Worm (Caenorhabditis elegans) whole organism, L4 larva: Measurements from ENCODE around the gene gck-3.
A peak's percentile ranks its signal among the peaks of the same experiment; 100 is the strongest.

Source experiments
- D1046.2 ChIP-seq: fragments of 200-800 bp; sonication (Bioruptor generic); IDR thresholded peaks from 2 replicates; pipeline ENCODE4 v1.3.6; 2022; ENCODE audit warnings: missing genetic modification characterization, missing compliant biosample characterization
- F44E2.7 ChIP-seq: fragments of 200-800 bp; sonication (Bioruptor generic); IDR thresholded peaks from 2 replicates; pipeline ENCODE4 v2.1.2; 2022; ENCODE audit warnings: missing genetic modification characterization, missing compliant biosample characterization
- F49E8.2 ChIP-seq: sonication (generic microtip); optimal IDR thresholded peaks from 2 replicates; lab custom pipeline; 2016; ENCODE audit warnings: missing compliant biosample characterization, mild to moderate bottlenecking, missing genetic modification characterization, borderline replicate concordance
- R02D3.7 ChIP-seq: fragments of 150-350 bp; sonication (generic microtip); optimal IDR thresholded peaks from 3 replicates; lab custom pipeline; 2014; ENCODE audit warnings: missing biosample characterization, missing genetic modification characterization
- T20F7.1 ChIP-seq: fragments of 200-800 bp; sonication (Bioruptor generic); optimal IDR thresholded peaks from 2 replicates; lab custom pipeline; 2018; ENCODE audit warnings: mild to moderate bottlenecking, missing genetic modification characterization, missing compliant biosample characterization
- T26A8.4 ChIP-seq: fragments of 200-800 bp; sonication (Bioruptor generic); IDR thresholded peaks from 2 replicates; pipeline ENCODE4 v1.3.6; 2022; ENCODE audit warnings: missing genetic modification characterization, missing compliant biosample characterization
- Y75B8A.6 ChIP-seq: fragments of 200-800 bp; sonication (Bioruptor generic); IDR thresholded peaks from 2 replicates; pipeline ENCODE4 v1.3.6; 2022; ENCODE audit warnings: missing genetic modification reagents, missing genetic modification characterization, missing compliant biosample characterization
- ZK337.2 ChIP-seq: fragments of 200-800 bp; sonication (Bioruptor generic); IDR thresholded peaks from 2 replicates; pipeline ENCODE4 v1.3.6; 2022; ENCODE audit warnings: missing genetic modification reagents, missing genetic modification characterization, missing compliant biosample characterization
- aha-1 ChIP-seq: fragments of 150-350 bp; peaks from one replicate; lab custom pipeline; 2014; ENCODE audit warnings: missing biosample characterization, missing genetic modification characterization
- ceh-28 ChIP-seq: fragments of 150-350 bp; optimal IDR thresholded peaks from 2 replicates; lab custom pipeline; 2014; ENCODE audit warnings: missing biosample characterization, missing genetic modification reagents, missing genetic modification characterization
- cey-2 ChIP-seq: sonication (generic microtip); optimal IDR thresholded peaks from 3 replicates; lab custom pipeline; 2017; ENCODE audit warnings: missing genetic modification characterization, mild to moderate bottlenecking, missing compliant biosample characterization, antibody characterized with exemption, borderline replicate concordance; ENCODE audit not compliant: insufficient read depth
- daf-12 ChIP-seq: fragments of 150-350 bp; optimal IDR thresholded peaks from 2 replicates; lab custom pipeline; 2014; ENCODE audit warnings: missing biosample characterization, missing genetic modification reagents, missing genetic modification characterization
- daf-8 ChIP-seq: fragments of 200-800 bp; sonication (Bioruptor generic); IDR thresholded peaks from 2 replicates; pipeline ENCODE4 v1.3.6; 2022; ENCODE audit warnings: missing genetic modification characterization, missing compliant biosample characterization
- dmd-8 ChIP-seq: fragments of 200-800 bp; sonication (Bioruptor generic); IDR thresholded peaks from 2 replicates; pipeline ENCODE4 v1.3.6; 2022; ENCODE audit warnings: missing genetic modification characterization, missing compliant biosample characterization
- dmd-9 ChIP-seq: fragments of 200-800 bp; sonication (Bioruptor generic); IDR thresholded peaks from 2 replicates; pipeline ENCODE4 v1.3.6; 2022; ENCODE audit warnings: missing genetic modification reagents, missing genetic modification characterization, missing compliant biosample characterization
- dpl-1 ChIP-seq: fragments of 150-350 bp; optimal IDR thresholded peaks from 2 replicates; lab custom pipeline; 2014; ENCODE audit warnings: missing biosample characterization, missing genetic modification reagents, missing genetic modification characterization
- egl-27 ChIP-seq: sonication (generic microtip); optimal IDR thresholded peaks from 3 replicates; lab custom pipeline; 2017; ENCODE audit warnings: missing biosample characterization, missing genetic modification reagents, missing genetic modification characterization
- egl-43 ChIP-seq: fragments of 200-800 bp; sonication (Bioruptor generic); IDR thresholded peaks from 2 replicates; pipeline ENCODE4 v1.3.6; 2022; ENCODE audit warnings: missing genetic modification reagents, missing genetic modification characterization, missing compliant biosample characterization
- hlh-11 ChIP-seq: fragments of 200-800 bp; sonication (Bioruptor generic); optimal IDR thresholded peaks from 2 replicates; lab custom pipeline; 2018; ENCODE audit warnings: mild to moderate bottlenecking, missing genetic modification characterization, missing compliant biosample characterization
- hmg-1.1 ChIP-seq: fragments of 200-800 bp; sonication (Bioruptor generic); IDR thresholded peaks from 2 replicates; pipeline ENCODE4 v1.3.6; 2022; ENCODE audit warnings: missing genetic modification reagents, missing genetic modification characterization, missing compliant biosample characterization
- madf-5 ChIP-seq, 2 experiments: fragments of 200-800 bp; sonication (Bioruptor generic); IDR thresholded peaks; 2 replicates each; pipeline ENCODE4 v1.3.6; 2022; ENCODE audit warnings: missing compliant biosample characterization in 2 of 2, missing genetic modification characterization in 2 of 2
- mxl-2 ChIP-seq: fragments of 200-800 bp; sonication (Bioruptor generic); conservative IDR thresholded peaks from 2 replicates; pipeline ENCODE4 v1.3.6; 2022; ENCODE audit warnings: missing genetic modification reagents, missing genetic modification characterization, missing compliant biosample characterization
- nhr-11 ChIP-seq: fragments of 150-350 bp; optimal IDR thresholded peaks from 2 replicates; lab custom pipeline; 2014; ENCODE audit warnings: missing biosample characterization, missing genetic modification characterization
- nhr-237 ChIP-seq: sonication (generic microtip); optimal IDR thresholded peaks from 2 replicates; lab custom pipeline; 2017; ENCODE audit warnings: missing biosample characterization, missing genetic modification characterization
- nhr-41 ChIP-seq: fragments of 200-800 bp; sonication (Bioruptor generic); IDR thresholded peaks from 2 replicates; pipeline ENCODE4 v1.3.6; 2022; ENCODE audit warnings: missing genetic modification reagents, missing genetic modification characterization, missing compliant biosample characterization
- pha-4 ChIP-seq, 2 experiments: fragments of 150-350 bp in 1 of 2; fragments of 200-800 bp in 1 of 2; sonication (Bioruptor generic) in 1 of 2; IDR thresholded peaks in 1 of 2; optimal IDR thresholded peaks in 1 of 2; 2 replicates each; pipeline versions ENCODE4 v1.3.6 to Lab custom; 2014 to 2022; ENCODE audit warnings: missing genetic modification characterization in 2 of 2, missing genetic modification reagents in 2 of 2, missing biosample characterization in 1 of 2, missing compliant biosample characterization in 1 of 2
- php-3 ChIP-seq: fragments of 200-800 bp; sonication (Bioruptor generic); IDR thresholded peaks from 2 replicates; pipeline ENCODE4 v1.3.6; 2022; ENCODE audit warnings: missing genetic modification reagents, missing genetic modification characterization, missing compliant biosample characterization
- pqm-1 ChIP-seq: sonication (generic microtip); optimal IDR thresholded peaks from 2 replicates; lab custom pipeline; 2017; ENCODE audit warnings: missing biosample characterization, missing genetic modification characterization
- saeg-2 ChIP-seq: fragments of 200-800 bp; sonication (Bioruptor generic); IDR thresholded peaks from 2 replicates; pipeline ENCODE4 v1.3.6; 2022; ENCODE audit warnings: missing genetic modification reagents, missing genetic modification characterization, missing compliant biosample characterization
- set-16 ChIP-seq: fragments of 200-800 bp; sonication (Bioruptor generic); IDR thresholded peaks from 2 replicates; pipeline ENCODE4 v1.3.6; 2022; ENCODE audit warnings: missing genetic modification reagents, missing genetic modification characterization, missing compliant biosample characterization
- skn-1 ChIP-seq: fragments of 150-350 bp; optimal IDR thresholded peaks from 2 replicates; lab custom pipeline; 2014; ENCODE audit warnings: missing biosample characterization, missing genetic modification characterization
- tra-1 ChIP-seq: fragments of 200-800 bp; sonication (Bioruptor generic); IDR thresholded peaks from 2 replicates; pipeline ENCODE4 v1.3.6; 2022; ENCODE audit warnings: missing genetic modification reagents, missing genetic modification characterization, missing compliant biosample characterization
- unc-39 ChIP-seq: sonication (generic microtip); optimal IDR thresholded peaks from 2 replicates; lab custom pipeline; 2017; ENCODE audit warnings: missing biosample characterization, missing genetic modification characterization
- unc-62 ChIP-seq, 3 experiments: fragments of 150-350 bp in 1 of 3; sonication (generic microtip); optimal IDR thresholded peaks in 2 of 3; peaks in 1 of 3; 1 replicate in 1 of 3; 2 replicates in 2 of 3; lab custom pipeline; 2014 to 2017; ENCODE audit warnings: missing biosample characterization in 3 of 3, missing genetic modification characterization in 3 of 3, missing genetic modification reagents in 3 of 3, missing genotype in 1 of 3
- ztf-7 ChIP-seq: fragments of 150-350 bp; optimal IDR thresholded peaks from 2 replicates; lab custom pipeline; 2014; ENCODE audit warnings: missing biosample characterization, missing genetic modification characterization

gck-3 gene

ce11 chrV:17962500-17962899 is 4.1 kb downstream of the gck-3 start:
- TF ChIP-seq set-16 (GFP tag; lab: Robert Waterston, UW): peak; percentile 89
- no peak for TF ChIP-seq dmd-9
- 0 out of 2 replicates have a peak, but pooled peaks have one; percentile 60 for TF ChIP-seq egl-43 (GFP tag; lab: Robert Waterston, UW)
- TF ChIP-seq ceh-28: no peak
- no peak for TF ChIP-seq dpl-1 (GFP tag; lab: Kevin White, UChicago)
- no peak for TF ChIP-seq unc-39 (tag; lab: Kevin White, UChicago)
- TF ChIP-seq saeg-2 (GFP tag; lab: Robert Waterston, UW): no peak
- no peak for TF ChIP-seq daf-12
- TF ChIP-seq nhr-41 (GFP tag; lab: Robert Waterston, UW): no peak
- 0 out of 2 replicates have a peak, but pooled peaks have one; percentile 19 for TF ChIP-seq php-3 (GFP tag; lab: Robert Waterston, UW)
- TF ChIP-seq ZK337.2 (GFP tag; lab: Robert Waterston, UW): no peak
- no peak for TF ChIP-seq nhr-11
- TF ChIP-seq T26A8.4 (GFP tag; lab: Robert Waterston, UW): no peak
- no peak for TF ChIP-seq nhr-237
- no peak for TF ChIP-seq D1046.2 (GFP tag; lab: Robert Waterston, UW)
- TF ChIP-seq pqm-1 (tag; lab: Kevin White, UChicago): no peak
- TF ChIP-seq hmg-1.1 (GFP tag; lab: Robert Waterston, UW): no peak
- no peak for TF ChIP-seq Y75B8A.6 (GFP tag; lab: Robert Waterston, UW)
- TF ChIP-seq aha-1: peak; percentile 87
- TF ChIP-seq F49E8.2: no peak
- no peak for TF ChIP-seq daf-8 (GFP tag; lab: Robert Waterston, UW)
- TF ChIP-seq, all 104 proteins: peak for 4

DNA sequence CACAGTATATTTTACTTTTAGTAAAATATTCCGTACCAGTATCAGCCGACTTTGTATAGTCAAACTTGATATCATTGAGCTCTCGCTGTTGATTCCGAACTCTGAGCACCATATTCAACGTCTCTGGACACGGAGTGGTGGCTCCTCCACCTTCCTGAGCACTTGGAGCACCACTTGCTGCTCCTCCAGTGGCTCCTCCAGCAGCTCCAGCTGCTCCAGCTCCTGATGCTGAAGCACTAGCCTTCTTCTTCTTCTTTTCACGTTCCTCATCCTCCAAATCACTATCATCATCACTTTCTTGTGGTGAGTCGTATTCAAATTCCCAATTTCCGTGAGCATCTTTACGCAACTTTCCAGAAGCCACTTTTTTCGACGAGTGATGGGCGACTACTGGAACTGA is 10.5 kb downstream of the gck-3 start:
- no peak for TF ChIP-seq pha-4 (GFP tag; IDR thresholded peaks at IDR 0.05; lab: Robert Waterston, UW)
- no peak for TF ChIP-seq pha-4 (tag; optimal IDR thresholded peaks at IDR 0.05; lab: Kevin White, UChicago)
- no peak for TF ChIP-seq dmd-8 (GFP tag; lab: Robert Waterston, UW)
- no peak for TF ChIP-seq tra-1
- TF ChIP-seq set-16 (GFP tag; lab: Robert Waterston, UW): peak; percentile 74

DNA sequence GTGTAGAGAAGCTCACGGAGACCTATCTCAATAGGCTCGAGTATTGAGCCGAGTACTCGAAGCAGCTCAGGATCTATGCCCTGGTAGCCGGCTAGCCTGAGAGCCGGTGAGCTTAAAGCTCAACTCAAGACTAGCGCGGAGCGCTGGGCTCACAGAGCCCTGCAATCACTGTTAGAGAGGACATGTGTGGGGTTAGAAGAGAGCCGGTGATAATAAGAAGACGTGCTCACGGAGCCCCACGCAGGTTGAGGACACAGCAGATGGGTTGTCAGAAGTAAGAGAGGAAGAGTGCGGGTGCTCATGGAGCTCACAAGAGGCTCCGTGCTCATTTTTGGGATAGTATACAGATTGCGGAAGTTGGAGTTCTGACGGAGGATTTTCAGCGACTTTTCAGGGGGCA is 14.4 kb downstream of the gck-3 start:
- peak in 1 of 2 experiments; percentile 42 for TF ChIP-seq unc-62 (GFP tag; optimal IDR thresholded peaks at IDR 0.05 in 1 of 2; lab: Kevin White, UChicago)
- no peak for TF ChIP-seq unc-62 (tag; optimal IDR thresholded peaks at IDR 0.05; lab: Kevin White, UChicago)
- no peak for TF ChIP-seq madf-5 (GFP tag; IDR thresholded peaks at IDR 0.05; lab: Robert Waterston, UW)
- no peak for TF ChIP-seq ztf-7 (tag; lab: Kevin White, UChicago)
- peak; percentile 91 for TF ChIP-seq aha-1
- TF ChIP-seq daf-8 (GFP tag; lab: Robert Waterston, UW): no peak
- no peak for TF ChIP-seq hlh-11 (tag; lab: Kevin White, UChicago)
- TF ChIP-seq egl-27: no peak
- no peak for TF ChIP-seq T20F7.1 (GFP tag; lab: Kevin White, UChicago)
- no peak for TF ChIP-seq cey-2 (tag; lab: Kevin White, UChicago)
- no peak for TF ChIP-seq php-3 (GFP tag; lab: Robert Waterston, UW)
- no peak for TF ChIP-seq saeg-2 (GFP tag; lab: Robert Waterston, UW)
- TF ChIP-seq R02D3.7: no peak
- no peak for TF ChIP-seq mxl-2 (GFP tag; lab: Robert Waterston, UW)
- no peak for TF ChIP-seq dpl-1 (GFP tag; lab: Kevin White, UChicago)
- no peak for TF ChIP-seq skn-1 (tag; lab: Kevin White, UChicago)
- TF ChIP-seq set-16 (GFP tag; lab: Robert Waterston, UW): peak; percentile 53; the same call in 1 of the 2 replicates
- no peak for TF ChIP-seq F44E2.7 (GFP tag; lab: Robert Waterston, UW)
- TF ChIP-seq pqm-1 (tag; lab: Kevin White, UChicago): no peak
